Worm (Caenorhabditis elegans) whole organism, L1 larva: ENCODE measurements around the gene pxf-1.
A peak's percentile ranks its signal among the peaks of the same experiment; 100 is the strongest.

Source experiments
- C34B4.2 ChIP-seq: sonication (generic microtip); optimal IDR thresholded peaks from 2 replicates; lab custom pipeline; 2017; ENCODE audit warnings: mild to moderate bottlenecking, missing genetic modification characterization, missing compliant biosample characterization
- F16B12.6 ChIP-seq: fragments of 150-350 bp; optimal IDR thresholded peaks from 2 replicates; lab custom pipeline; 2014; ENCODE audit warnings: missing biosample characterization, missing genetic modification characterization
- Y116A8C.19 ChIP-seq: sonication (generic microtip); optimal IDR thresholded peaks from 2 replicates; lab custom pipeline; 2016; ENCODE audit warnings: missing compliant biosample characterization, missing genetic modification characterization, borderline replicate concordance
- alr-1 ChIP-seq: fragments of 200-800 bp; sonication (Bioruptor generic); optimal IDR thresholded peaks from 2 replicates; lab custom pipeline; 2018; ENCODE audit warnings: borderline replicate concordance, mild to moderate bottlenecking, missing genetic modification characterization, missing compliant biosample characterization
- ama-1 ChIP-seq: fragments of 150-350 bp; optimal IDR thresholded peaks from 2 replicates; lab custom pipeline; 2014
- blmp-1 ChIP-seq: fragments of 150-350 bp; optimal IDR thresholded peaks from 2 replicates; lab custom pipeline; 2014; ENCODE audit warnings: missing biosample characterization, missing genetic modification characterization
- ceh-82 ChIP-seq, 3 experiments: fragments of 150-350 bp in 1 of 3; sonication (generic microtip) in 2 of 3; optimal IDR thresholded peaks; 2 replicates each; lab custom pipeline; 2014 to 2017; ENCODE audit warnings: missing biosample characterization in 3 of 3, missing genetic modification characterization in 3 of 3
- ceh-90 ChIP-seq: sonication (generic microtip); optimal IDR thresholded peaks from 2 replicates; lab custom pipeline; 2016; ENCODE audit warnings: missing genetic modification characterization, missing compliant biosample characterization
- ces-1 ChIP-seq: fragments of 150-350 bp; optimal IDR thresholded peaks from 2 replicates; lab custom pipeline; 2014; ENCODE audit warnings: missing biosample characterization, missing genetic modification reagents, missing genetic modification characterization
- dsc-1 ChIP-seq: sonication (generic microtip); optimal IDR thresholded peaks from 2 replicates; lab custom pipeline; 2016; ENCODE audit warnings: mild to moderate bottlenecking, missing genetic modification characterization, missing compliant biosample characterization
- efl-3 ChIP-seq: fragments of 200-800 bp; sonication (Bioruptor generic); optimal IDR thresholded peaks from 2 replicates; lab custom pipeline; 2018; ENCODE audit warnings: mild to moderate bottlenecking, missing genetic modification characterization, missing compliant biosample characterization
- egl-13 ChIP-seq: sonication (generic microtip); optimal IDR thresholded peaks from 2 replicates; lab custom pipeline; 2016; ENCODE audit warnings: missing genotype, missing genetic modification reagents, missing genetic modification characterization, missing compliant biosample characterization
- egl-27 ChIP-seq, 2 experiments: fragments of 150-350 bp in 1 of 2; sonication (generic microtip); optimal IDR thresholded peaks; 3 replicates each; lab custom pipeline; 2017 to 2018; ENCODE audit warnings: missing biosample characterization in 2 of 2, missing genetic modification characterization in 2 of 2, missing genetic modification reagents in 2 of 2
- ets-5 ChIP-seq: fragments of 200-800 bp; sonication (Bioruptor generic); IDR thresholded peaks from 2 replicates; pipeline ENCODE4 v1.3.6; 2022; ENCODE audit warnings: missing genetic modification characterization, missing compliant biosample characterization
- fkh-10 ChIP-seq: sonication (generic microtip); optimal IDR thresholded peaks from 2 replicates; lab custom pipeline; 2017; ENCODE audit warnings: missing biosample characterization, missing genetic modification reagents, missing genetic modification characterization
- fkh-4 ChIP-seq: sonication (generic microtip); optimal IDR thresholded peaks from 2 replicates; lab custom pipeline; 2016; ENCODE audit warnings: missing compliant biosample characterization, missing genetic modification characterization, borderline replicate concordance
- fkh-8 ChIP-seq: sonication (generic microtip); optimal IDR thresholded peaks from 2 replicates; lab custom pipeline; 2016; ENCODE audit warnings: mild to moderate bottlenecking, missing genetic modification characterization, missing compliant biosample characterization
- fos-1 ChIP-seq: fragments of 150-350 bp; optimal IDR thresholded peaks from 2 replicates; lab custom pipeline; 2014; ENCODE audit warnings: missing biosample characterization, missing genetic modification characterization
- grh-1 ChIP-seq: fragments of 200-800 bp; sonication (Bioruptor generic); IDR thresholded peaks from 2 replicates; pipeline ENCODE4 v1.3.6; 2022; ENCODE audit warnings: missing genetic modification reagents, missing genetic modification characterization, missing compliant biosample characterization
- hlh-4 ChIP-seq: sonication (generic microtip); optimal IDR thresholded peaks from 2 replicates; lab custom pipeline; 2016; ENCODE audit warnings: mild to moderate bottlenecking, missing genetic modification characterization, missing compliant biosample characterization
- isw-1 ChIP-seq: fragments of 200-800 bp; sonication (Bioruptor generic); IDR thresholded peaks from 2 replicates; pipeline ENCODE4 v1.3.6; 2022; ENCODE audit warnings: missing genetic modification characterization, missing compliant biosample characterization
- lin-15B ChIP-seq: fragments of 150-350 bp; sonication (generic microtip); optimal IDR thresholded peaks from 3 replicates; lab custom pipeline; 2014; ENCODE audit warnings: missing biosample characterization, missing genetic modification characterization
- lin-39 ChIP-seq: fragments of 150-350 bp; optimal IDR thresholded peaks from 2 replicates; lab custom pipeline; 2014; ENCODE audit warnings: missing biosample characterization, missing genetic modification reagents, missing genetic modification characterization
- lsy-2 ChIP-seq, 2 experiments: fragments of 150-350 bp; optimal IDR thresholded peaks; 2 replicates each; lab custom pipeline; 2014; ENCODE audit warnings: missing biosample characterization in 2 of 2, missing genetic modification characterization in 2 of 2
- mep-1 ChIP-seq: fragments of 150-350 bp; optimal IDR thresholded peaks from 2 replicates; lab custom pipeline; 2014; ENCODE audit warnings: missing biosample characterization, missing genetic modification characterization
- nhr-11 ChIP-seq: fragments of 150-350 bp; optimal IDR thresholded peaks from 2 replicates; lab custom pipeline; 2014; ENCODE audit warnings: missing biosample characterization, missing genetic modification characterization
- nhr-19 ChIP-seq: fragments of 200-800 bp; sonication (Bioruptor generic); conservative IDR thresholded peaks from 2 replicates; pipeline ENCODE4 v1.3.6; 2022; ENCODE audit warnings: missing genetic modification characterization, missing compliant biosample characterization
- nhr-28 ChIP-seq: fragments of 150-350 bp; optimal IDR thresholded peaks from 2 replicates; lab custom pipeline; 2014; ENCODE audit warnings: missing biosample characterization, missing genetic modification characterization
- nhr-76 ChIP-seq: sonication (generic microtip); optimal IDR thresholded peaks from 2 replicates; lab custom pipeline; 2017; ENCODE audit warnings: missing biosample characterization, missing genetic modification characterization
- nhr-77 ChIP-seq: fragments of 150-350 bp; optimal IDR thresholded peaks from 2 replicates; lab custom pipeline; 2014; ENCODE audit warnings: missing biosample characterization, missing genetic modification characterization
- nhr-84 ChIP-seq: sonication (generic microtip); optimal IDR thresholded peaks from 2 replicates; lab custom pipeline; 2017; ENCODE audit warnings: missing biosample characterization, missing genetic modification characterization
- pax-3 ChIP-seq: fragments of 200-800 bp; sonication (Bioruptor generic); optimal IDR thresholded peaks from 2 replicates; lab custom pipeline; 2018; ENCODE audit warnings: mild to moderate bottlenecking, missing genetic modification characterization, moderate library complexity, missing compliant biosample characterization
- snpc-4 ChIP-seq: fragments of 150-350 bp; optimal IDR thresholded peaks from 2 replicates; lab custom pipeline; 2014; ENCODE audit warnings: missing biosample characterization, missing genetic modification characterization
- sox-4 ChIP-seq: sonication (generic microtip); optimal IDR thresholded peaks from 2 replicates; lab custom pipeline; 2016; ENCODE audit warnings: missing genetic modification characterization, missing compliant biosample characterization
- sptf-1 ChIP-seq: fragments of 150-350 bp; optimal IDR thresholded peaks from 2 replicates; lab custom pipeline; 2014; ENCODE audit warnings: missing biosample characterization, missing genetic modification characterization
- unc-130 ChIP-seq: fragments of 150-350 bp; optimal IDR thresholded peaks from 2 replicates; lab custom pipeline; 2017; ENCODE audit warnings: missing biosample characterization, missing genetic modification characterization, inconsistent platforms
- xbp-1 ChIP-seq: sonication (generic microtip); optimal IDR thresholded peaks from 2 replicates; lab custom pipeline; 2016; ENCODE audit warnings: missing genetic modification characterization, missing compliant biosample characterization
- zip-4 ChIP-seq: fragments of 200-800 bp; sonication (Bioruptor generic); optimal IDR thresholded peaks from 2 replicates; lab custom pipeline; 2018; ENCODE audit warnings: mild to moderate bottlenecking, missing genetic modification characterization, moderate library complexity, missing compliant biosample characterization
- ztf-11 ChIP-seq, 2 experiments: sonication (generic microtip); optimal IDR thresholded peaks; 2 replicates each; lab custom pipeline; 2016 to 2017; ENCODE audit warnings: missing genetic modification characterization in 2 of 2, missing biosample characterization in 1 of 2, missing compliant biosample characterization in 1 of 2

The pxf-1 gene

DNA sequence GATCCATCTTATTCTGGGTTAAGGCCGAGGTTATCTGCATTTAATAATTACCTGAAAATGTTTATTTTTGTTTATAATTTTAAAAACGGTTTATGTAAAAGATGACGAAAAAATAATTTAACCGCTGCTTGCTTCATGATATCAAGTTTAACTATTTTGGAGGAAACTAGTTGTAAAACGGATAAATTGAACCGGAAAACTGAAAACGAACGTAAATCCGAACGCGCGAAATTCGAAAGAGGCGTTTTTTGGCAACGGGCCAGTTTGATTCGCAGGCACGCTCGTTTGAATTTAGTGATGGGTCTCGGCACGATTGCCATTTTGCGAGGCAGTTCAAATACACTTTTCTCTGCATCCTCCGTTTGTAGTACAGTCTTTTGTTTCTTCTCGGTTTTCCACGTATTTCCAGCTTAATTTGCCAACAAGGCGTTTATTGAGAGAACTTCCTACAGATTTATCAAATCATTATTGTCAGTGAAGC lies 45.2 kb downstream of the pxf-1 start, which contains the start of the genes gtbp-1 and K08F4.3 (continued):
- TF ChIP-seq nhr-11 (tag; lab: Kevin White, UChicago) (no peak), ceh-82 (tag; optimal IDR thresholded peaks at IDR 0.05; lab: Kevin White, UChicago) (peak in 1 of 3 experiments; percentile 71), nhr-28 (no peak), alr-1 (tag; lab: Kevin White, UChicago) (no peak), dsc-1 (tag; lab: Kevin White, UChicago) (peak; percentile 37), ceh-90 (no peak), nhr-77 (tag; lab: Kevin White, UChicago) (peak; percentile 78), sox-4 (no peak), grh-1 (GFP tag; lab: Robert Waterston, UW) (peak; percentile 38; the same call in 1 of the 2 replicates), zip-4 (GFP tag; lab: Kevin White, UChicago) (no peak), efl-3 (GFP tag; lab: Kevin White, UChicago) (no peak), nhr-84 (tag; lab: Kevin White, UChicago) (no peak), nhr-19 (GFP tag; lab: Robert Waterston, UW) (peak; percentile 61), blmp-1 (tag; lab: Kevin White, UChicago) (peak; percentile 53), fos-1 (tag; lab: Kevin White, UChicago) (peak; percentile 47), ets-5 (no peak), unc-130 (tag; lab: Kevin White, UChicago) (peak; percentile 49), fkh-8 (peak; percentile 65), lin-15B (tag; lab: Kevin White, UChicago) (peak; percentile 85)
- TF ChIP-seq, all 84 proteins: peak for 38

DNA sequence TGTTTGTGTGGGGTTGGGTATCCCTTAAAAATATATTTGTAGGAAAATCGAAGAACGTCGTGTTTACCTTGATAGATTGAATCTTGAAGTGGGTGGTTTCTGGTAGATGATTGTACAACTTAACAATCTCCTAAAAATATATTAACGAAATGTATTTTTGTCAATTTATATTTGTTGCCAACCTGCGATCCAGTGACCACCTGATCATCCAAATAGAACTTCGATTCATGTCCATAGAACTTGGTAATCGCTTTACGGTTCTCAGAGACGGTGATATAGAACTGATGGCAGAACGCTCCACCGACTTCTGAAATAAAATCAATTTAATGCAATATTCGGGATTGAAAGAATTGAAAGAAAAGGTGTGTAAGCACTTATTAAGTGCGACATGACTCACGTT lies 45.7 kb downstream of the pxf-1 start:
- TF ChIP-seq fkh-4 (tag; lab: Kevin White, UChicago) (no peak), ces-1 (GFP tag; lab: Kevin White, UChicago) (no peak), unc-130 (tag; lab: Kevin White, UChicago) (no peak), hlh-4 (no peak), lin-15B (tag; lab: Kevin White, UChicago) (no peak), egl-13 (tag; lab: Kevin White, UChicago) (no peak), F16B12.6 (no peak), ztf-11 (tag; optimal IDR thresholded peaks at IDR 0.05; lab: Kevin White, UChicago) (no peak), lin-39 (no peak), C34B4.2 (tag; lab: Kevin White, UChicago) (no peak), grh-1 (GFP tag; lab: Robert Waterston, UW) (no peak), egl-27 (tag; optimal IDR thresholded peaks at IDR 0.05; lab: Kevin White, UChicago) (no peak), isw-1 (no peak), lsy-2 (tag; optimal IDR thresholded peaks at IDR 0.05; lab: Kevin White, UChicago) (no peak), dsc-1 (tag; lab: Kevin White, UChicago) (no peak), nhr-76 (tag; lab: Kevin White, UChicago) (no peak)

DNA sequence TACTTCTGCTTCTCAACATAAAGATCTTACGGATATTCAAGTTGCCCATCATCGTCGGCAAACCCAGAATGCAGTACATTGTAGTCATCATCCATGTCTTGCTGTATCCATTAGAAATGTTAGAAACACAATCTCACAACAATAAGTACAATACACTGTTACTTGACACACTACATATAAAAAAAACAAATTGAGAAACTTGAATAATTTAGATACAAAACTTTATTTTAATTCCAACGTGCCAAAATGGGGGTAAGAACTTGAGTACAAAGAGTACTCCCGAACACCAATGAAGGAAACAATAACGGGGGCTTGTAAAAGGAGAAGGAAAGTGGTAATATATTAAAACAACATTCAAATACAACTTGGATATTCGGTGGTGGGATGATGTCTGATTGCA lies 47.6 kb downstream of the pxf-1 start, which contains the start of gene ctf-18:
TSS of gene ctf-18 (minus strand) at position 101 of the 400 bp plus-strand sequence.
- TF ChIP-seq nhr-84 (tag; lab: Kevin White, UChicago) (no peak), ama-1 (lab: Kevin White, UChicago) (no peak), ets-5 (no peak), Y116A8C.19 (tag; lab: Kevin White, UChicago) (no peak), pax-3 (tag; lab: Kevin White, UChicago) (no peak), mep-1 (tag; lab: Kevin White, UChicago) (no peak), snpc-4 (no peak), egl-27 (tag; optimal IDR thresholded peaks at IDR 0.05; lab: Kevin White, UChicago) (no peak), sptf-1 (tag; lab: Kevin White, UChicago) (no peak), xbp-1 (tag; lab: Kevin White, UChicago) (no peak), lsy-2 (tag; optimal IDR thresholded peaks at IDR 0.05; lab: Kevin White, UChicago) (no peak), fos-1 (tag; lab: Kevin White, UChicago) (no peak), fkh-10 (GFP tag; lab: Kevin White, UChicago) (no peak)
